Worm (Caenorhabditis elegans): ENCODE data around the gene glb-4.
A peak's percentile ranks its signal among the peaks of the same experiment; 100 is the strongest.

Gene glb-4

ce11 chrII:11107828-11108227 lies 3.2 kb downstream of the glb-4 start, which contains the start of gene apc-17:
Gene apc-17 (plus strand): TSS chrII:11108128.
- TF ChIP-seq flh-1 (GFP tag; optimal IDR thresholded peaks at IDR 0.05) (no peak), ham-2 (GFP tag; optimal IDR thresholded peaks at IDR 0.05) (no peak), nhr-2 (tag; optimal IDR thresholded peaks at IDR 0.05) (no peak), hlh-1 (tag; optimal IDR thresholded peaks at IDR 0.05) (no peak), ceh-43 (GFP tag; optimal IDR thresholded peaks at IDR 0.05) (no peak), nhr-12 (tag; optimal IDR thresholded peaks at IDR 0.05) (no peak), elt-3 (tag; optimal IDR thresholded peaks at IDR 0.05) (no peak), ceh-39 (tag; optimal IDR thresholded peaks at IDR 0.05) (no peak)

- no peak for TF ChIP-seq lin-32 (GFP tag; optimal IDR thresholded peaks at IDR 0.05)
- TF ChIP-seq lin-13 (tag; optimal IDR thresholded peaks at IDR 0.05) = peak; percentile 12
- no peak for TF ChIP-seq ztf-11 (tag; optimal IDR thresholded peaks at IDR 0.05)
- TF ChIP-seq mep-1 (tag; optimal IDR thresholded peaks at IDR 0.05) = no peak
- no peak for TF ChIP-seq sem-2 (GFP tag; optimal IDR thresholded peaks at IDR 0.05)
- no peak for TF ChIP-seq cnd-1 (tag; optimal IDR thresholded peaks at IDR 0.05)
- TF ChIP-seq lsy-2 (tag; optimal IDR thresholded peaks at IDR 0.05) = peak; percentile 90
These were observed 4.9 kb downstream of the glb-4 start, which contains the start of gene nasp-1 for ce11 chrII:11105981-11106711. Gene nasp-1 (plus strand): TSS chrII:11106612.

ce11 chrII:11104162-11104561 lies 6.8 kb downstream of the glb-4 start, which contains the start of gene C09H10.9:
Gene C09H10.9 (plus strand): TSS chrII:11104462.
- no peak for TF ChIP-seq M03D4.4 (tag; optimal IDR thresholded peaks at IDR 0.05)
- no peak for TF ChIP-seq nhr-237 (tag; optimal IDR thresholded peaks at IDR 0.05)
- TF ChIP-seq nhr-12 (tag; optimal IDR thresholded peaks at IDR 0.05) = no peak

- TF ChIP-seq mab-5 (tag; optimal IDR thresholded peaks at IDR 0.05) (no peak), sptf-1 (tag; optimal IDR thresholded peaks at IDR 0.05) (no peak), lin-32 (GFP tag; optimal IDR thresholded peaks at IDR 0.05) (no peak), ztf-11 (tag; optimal IDR thresholded peaks at IDR 0.05) (no peak), elt-1 (tag; optimal IDR thresholded peaks at IDR 0.05; ENCODE audit: borderline replicate concordance, insufficient read depth) (no peak), nhr-28 (tag; optimal IDR thresholded peaks at IDR 0.05) (no peak)
These were observed 7.3 kb downstream of the glb-4 start, which contains the start of gene C09H10.5 for ce11 chrII:11103657-11104056. Gene C09H10.5 (minus strand): TSS chrII:11103757.

ce11 chrII:11103052-11103451 lies 8.0 kb downstream of the glb-4 start:
- TF ChIP-seq ces-1 (GFP tag; optimal IDR thresholded peaks at IDR 0.05) = peak; percentile 12
- TF ChIP-seq flh-1 (GFP tag; optimal IDR thresholded peaks at IDR 0.05) = no peak
- peak; percentile 71 for TF ChIP-seq mep-1 (tag; optimal IDR thresholded peaks at IDR 0.05)
- peak; percentile 40 for TF ChIP-seq lsy-2 (tag; optimal IDR thresholded peaks at IDR 0.05)
- peak; percentile 26 for TF ChIP-seq nhr-237 (tag; optimal IDR thresholded peaks at IDR 0.05)
- no peak for TF ChIP-seq elt-1 (tag; optimal IDR thresholded peaks at IDR 0.05; ENCODE audit: borderline replicate concordance, insufficient read depth)
- TF ChIP-seq hlh-1 (tag; optimal IDR thresholded peaks at IDR 0.05) = peak; percentile 90
- TF ChIP-seq pha-4 (tag; optimal IDR thresholded peaks at IDR 0.05) = peak; percentile 25
- peak; percentile 67 for TF ChIP-seq unc-120 (tag; optimal IDR thresholded peaks at IDR 0.05; ENCODE audit: poor library complexity, severe bottlenecking)
- no peak for TF ChIP-seq blmp-1 (tag; optimal IDR thresholded peaks at IDR 0.05)

- no peak for TF ChIP-seq nhr-2 (tag; optimal IDR thresholded peaks at IDR 0.05)
- TF ChIP-seq nhr-28 (tag; optimal IDR thresholded peaks at IDR 0.05) = no peak
- no peak for TF ChIP-seq zip-8 (tag; optimal IDR thresholded peaks at IDR 0.05)
- TF ChIP-seq bed-3 (GFP tag; optimal IDR thresholded peaks at IDR 0.05) = no peak
- TF ChIP-seq hlh-1 (tag; optimal IDR thresholded peaks at IDR 0.05) = no peak
- no peak for TF ChIP-seq sem-2 (GFP tag; optimal IDR thresholded peaks at IDR 0.05)
- TF ChIP-seq nhr-76 (tag; optimal IDR thresholded peaks at IDR 0.05) = no peak
- TF ChIP-seq lin-32 (GFP tag; optimal IDR thresholded peaks at IDR 0.05) = no peak
These were observed 9.8 kb downstream of the glb-4 start for ce11 chrII:11101171-11101570.

Data from whole organism, mixed stage, embryonic.